Fruit fly (Drosophila melanogaster): Measurements from ENCODE around the gene CG7271.

DNA sequence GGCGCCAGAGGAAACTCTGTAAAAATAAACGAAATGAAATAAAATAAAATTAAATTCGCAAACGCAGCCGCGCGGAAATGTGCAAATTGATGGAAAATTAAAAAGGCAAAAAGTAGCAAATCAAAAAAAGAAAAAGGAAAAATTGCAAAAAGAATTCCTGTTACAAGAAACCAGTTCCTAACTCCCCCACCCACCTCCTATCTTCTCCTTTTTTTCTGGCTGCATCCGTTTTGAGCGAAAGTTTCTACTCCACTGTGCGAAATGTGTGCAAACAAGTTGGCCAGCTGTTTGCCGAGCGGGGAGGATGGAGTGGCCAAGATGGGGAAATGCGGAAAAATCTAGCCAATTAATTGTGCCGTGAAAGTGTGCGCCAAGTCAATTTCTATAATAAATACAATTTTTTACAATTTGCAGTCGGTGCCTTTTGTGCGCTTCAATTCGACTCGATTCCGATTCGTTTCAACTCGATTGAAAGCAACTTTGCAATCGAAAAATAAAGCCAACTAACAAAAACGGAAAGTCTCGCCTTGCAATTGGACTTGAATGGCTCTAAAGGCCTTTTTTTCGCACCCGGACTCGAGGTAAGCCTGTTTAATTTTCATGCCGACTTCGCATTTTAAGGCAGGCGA, 38.0 kb downstream of the CG7271 start:
- TF ChIP-seq ttk (optimal IDR thresholded peaks at IDR 0.05), result no peak
- TF ChIP-seq Myc (optimal IDR thresholded peaks at IDR 0.05), result no peak
- no peak for TF ChIP-seq h (optimal IDR thresholded peaks at IDR 0.05)
- TF ChIP-seq Sin3A (optimal IDR thresholded peaks at IDR 0.05), result no peak
- no peak for TF ChIP-seq insv (optimal IDR thresholded peaks at IDR 0.05)

All from Kc167 (cell line).